Worm (Caenorhabditis elegans): ENCODE measurements around the gene pho-1.

The pho-1 gene

DNA sequence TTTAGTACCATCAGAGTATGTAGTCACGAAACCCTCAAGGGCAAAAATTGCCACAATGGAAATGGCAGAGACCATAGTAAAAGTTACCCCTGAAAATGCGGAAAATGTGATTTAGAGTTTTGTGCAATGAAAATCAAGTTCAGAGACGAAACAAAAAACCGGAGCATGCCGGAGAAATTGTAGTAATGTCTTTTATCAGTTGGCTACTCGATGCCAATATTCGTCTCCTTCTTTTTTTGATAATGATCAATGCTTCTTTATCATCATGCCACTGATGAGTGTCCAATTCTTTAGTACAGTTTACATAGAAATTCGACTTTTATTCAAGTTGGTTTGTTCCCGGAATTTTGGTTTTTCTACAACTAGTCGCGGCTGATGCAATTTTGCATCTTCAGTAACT is at the start of gene pho-1:
TSS of gene pho-1 (minus strand) at position 89 of the 400 bp plus-strand sequence.
- TF ChIP-seq nhr-28 (tag; optimal IDR thresholded peaks at IDR 0.05) = no peak
- TF ChIP-seq pqm-1 (tag; optimal IDR thresholded peaks at IDR 0.05) = peak; percentile 49
- peak; percentile 85 for TF ChIP-seq elt-2 (tag; optimal IDR thresholded peaks at IDR 0.05)
- TF ChIP-seq unc-62 (GFP tag; optimal IDR thresholded peaks at IDR 0.05) = no peak
- TF ChIP-seq nhr-12 (tag; optimal IDR thresholded peaks at IDR 0.05) = no peak
- TF ChIP-seq ztf-11 (tag; optimal IDR thresholded peaks at IDR 0.05) = no peak
- TF ChIP-seq tbx-2 (tag; optimal IDR thresholded peaks at IDR 0.05) = no peak

- no peak for TF ChIP-seq nhr-43 (tag; optimal IDR thresholded peaks at IDR 0.05; ENCODE audit: poor library complexity, severe bottlenecking)
- TF ChIP-seq pqm-1 (tag; optimal IDR thresholded peaks at IDR 0.05) = no peak
- no peak for TF ChIP-seq ceh-9 (tag; optimal IDR thresholded peaks at IDR 0.05)
- no peak for TF ChIP-seq nhr-77 (tag; optimal IDR thresholded peaks at IDR 0.05)
- no peak for TF ChIP-seq elt-3 (tag; optimal IDR thresholded peaks at IDR 0.05)
- TF ChIP-seq pha-4 (tag; optimal IDR thresholded peaks at IDR 0.05) = no peak
- no peak for TF ChIP-seq nhr-76 (tag; optimal IDR thresholded peaks at IDR 0.05)
- TF ChIP-seq fkh-10 (GFP tag; optimal IDR thresholded peaks at IDR 0.05) = no peak
Measured at ce11 chrII:5285029-5285428, 49.4 kb upstream of the pho-1 start, which contains the start of gene gur-5. gur-5 (plus strand) TSS chrII:5285329.

DNA sequence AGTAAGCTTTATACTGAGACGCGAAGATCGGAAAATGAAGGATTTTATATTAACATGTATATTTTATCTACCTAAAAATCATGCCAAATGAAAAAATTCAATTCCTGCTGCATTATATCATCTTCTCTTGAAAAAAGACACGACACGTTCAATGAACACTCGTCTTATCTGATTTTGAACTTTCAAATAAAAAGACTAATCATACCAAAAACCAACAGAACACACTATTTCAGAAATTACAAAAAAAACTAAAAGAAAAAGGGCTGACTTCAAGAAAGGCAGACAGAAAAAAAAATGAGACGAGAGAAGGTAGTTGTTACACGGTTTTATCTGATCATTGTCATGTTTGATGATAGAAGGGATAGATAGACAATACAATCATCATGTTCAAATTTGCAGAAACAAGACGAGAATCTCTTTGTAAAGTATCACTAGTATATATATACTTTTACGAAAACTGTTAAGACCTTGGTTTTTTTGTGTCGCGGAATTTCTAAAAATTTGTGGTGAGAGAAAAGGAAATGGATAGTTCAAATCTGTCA is 47.2 kb upstream of the pho-1 start:
- TF ChIP-seq nhr-23 (tag; optimal IDR thresholded peaks at IDR 0.05) (peak; percentile 11), ceh-28 (tag; optimal IDR thresholded peaks at IDR 0.05) (no peak), ceh-9 (tag; optimal IDR thresholded peaks at IDR 0.05) (no peak), elt-1 (tag; optimal IDR thresholded peaks at IDR 0.05) (peak; percentile 93)

ce11 chrII:5282192-5282591 is 46.5 kb upstream of the pho-1 start, which contains the start of gene pmt-1:
pmt-1 (minus strand) TSS chrII:5282523.
- no peak for TF ChIP-seq skn-1 (tag; optimal IDR thresholded peaks at IDR 0.05)
- no peak for TF ChIP-seq elt-3 (tag; optimal IDR thresholded peaks at IDR 0.05)
- peak; percentile 12 for TF ChIP-seq nhr-23 (tag; optimal IDR thresholded peaks at IDR 0.05)
- no peak for TF ChIP-seq R02D3.7 (tag; optimal IDR thresholded peaks at IDR 0.05)
- TF ChIP-seq elt-2 (tag; optimal IDR thresholded peaks at IDR 0.05) = peak; percentile 78
- TF ChIP-seq ceh-9 (tag; optimal IDR thresholded peaks at IDR 0.05) = no peak
- TF ChIP-seq pqm-1 (tag; optimal IDR thresholded peaks at IDR 0.05) = peak; percentile 43
- no peak for TF ChIP-seq lin-15B (tag; optimal IDR thresholded peaks at IDR 0.05)
- TF ChIP-seq ztf-4 (tag; optimal IDR thresholded peaks at IDR 0.05) = no peak
- TF ChIP-seq jun-1 (tag; optimal IDR thresholded peaks at IDR 0.05) = peak; percentile 28
- no peak for TF ChIP-seq fkh-2 (tag; optimal IDR thresholded peaks at IDR 0.05)
- peak; percentile 71 for TF ChIP-seq nhr-43 (tag; optimal IDR thresholded peaks at IDR 0.05; ENCODE audit: poor library complexity, severe bottlenecking)
- TF ChIP-seq lsy-12 (tag; optimal IDR thresholded peaks at IDR 0.05) = peak; percentile 2
- TF ChIP-seq sea-2 (GFP tag; optimal IDR thresholded peaks at IDR 0.05) = no peak
- TF ChIP-seq eor-1 (tag; optimal IDR thresholded peaks at IDR 0.05) = no peak
- no peak for TF ChIP-seq nhr-28 (tag; optimal IDR thresholded peaks at IDR 0.05)
- TF ChIP-seq elt-1 (tag; optimal IDR thresholded peaks at IDR 0.05) = no peak
- peak; percentile 11 for TF ChIP-seq nfya-1 (tag; optimal IDR thresholded peaks at IDR 0.05; ENCODE audit: insufficient read depth)
- no peak for TF ChIP-seq ceh-82 (tag; optimal IDR thresholded peaks at IDR 0.05)
- no peak for TF ChIP-seq ZK546.5 (tag; optimal IDR thresholded peaks at IDR 0.05)

DNA sequence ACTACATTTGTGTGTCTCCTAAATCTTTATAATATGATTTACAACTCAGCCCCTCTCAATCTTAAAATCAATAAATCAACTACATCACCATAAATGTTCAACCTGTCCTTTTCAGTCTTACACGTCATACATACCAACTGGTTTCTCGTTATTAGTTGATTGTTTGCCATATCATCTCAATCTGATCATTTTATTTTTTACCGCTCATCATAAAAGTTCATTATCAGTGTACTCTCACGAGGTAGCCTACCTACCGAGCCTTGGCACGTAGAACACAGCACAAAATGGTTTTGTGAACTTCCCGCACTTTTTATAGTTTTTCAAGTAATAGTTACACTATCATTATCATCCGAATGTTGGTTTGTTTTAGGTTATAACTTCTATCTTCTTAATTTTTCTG is 45.5 kb upstream of the pho-1 start:
- peak; percentile 27 for TF ChIP-seq ceh-28 (tag; optimal IDR thresholded peaks at IDR 0.05)
- peak; percentile 97 for TF ChIP-seq elt-2 (tag; optimal IDR thresholded peaks at IDR 0.05)
- no peak for TF ChIP-seq nhr-76 (tag; optimal IDR thresholded peaks at IDR 0.05)
- peak; percentile 71 for TF ChIP-seq pqm-1 (tag; optimal IDR thresholded peaks at IDR 0.05)
- TF ChIP-seq sea-2 (GFP tag; optimal IDR thresholded peaks at IDR 0.05) = no peak
- TF ChIP-seq nhr-43 (tag; optimal IDR thresholded peaks at IDR 0.05; ENCODE audit: poor library complexity, severe bottlenecking) = peak; percentile 5
- peak; percentile 62 for TF ChIP-seq jun-1 (tag; optimal IDR thresholded peaks at IDR 0.05)

DNA sequence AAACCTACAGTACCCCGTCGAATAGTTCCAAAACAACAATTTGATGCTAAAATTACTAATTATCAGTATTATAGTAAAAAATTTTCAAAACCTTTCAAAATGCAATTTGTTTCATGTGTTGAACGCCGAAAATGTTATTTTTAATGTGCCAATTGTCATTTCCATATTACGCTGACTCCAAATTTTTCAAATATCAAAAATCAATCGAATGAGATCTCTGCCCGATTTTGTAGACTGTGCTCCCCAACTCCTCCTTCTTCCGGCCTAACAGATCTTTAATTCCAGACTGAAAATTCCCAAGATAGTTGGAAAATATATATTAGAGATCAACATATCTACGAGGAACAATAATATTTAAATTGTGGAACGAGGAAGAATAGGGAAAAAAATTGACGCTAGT is 42.1 kb upstream of the pho-1 start:
- no peak for TF ChIP-seq nhr-237 (tag; optimal IDR thresholded peaks at IDR 0.05)
- no peak for TF ChIP-seq daf-12 (tag; optimal IDR thresholded peaks at IDR 0.05)
- TF ChIP-seq ama-1 (optimal IDR thresholded peaks at IDR 0.05) = peak; percentile 80
- no peak for TF ChIP-seq sea-2 (GFP tag; optimal IDR thresholded peaks at IDR 0.05)
- peak; percentile 28 for TF ChIP-seq pqm-1 (tag; optimal IDR thresholded peaks at IDR 0.05)
- TF ChIP-seq elt-3 (tag; optimal IDR thresholded peaks at IDR 0.05) = no peak
- TF ChIP-seq unc-62 (GFP tag; optimal IDR thresholded peaks at IDR 0.05) = no peak
- TF ChIP-seq nhr-25 (tag; optimal IDR thresholded peaks at IDR 0.05) = no peak
- no peak for TF ChIP-seq ZK546.5 (tag; optimal IDR thresholded peaks at IDR 0.05)
- peak; percentile 53 for TF ChIP-seq elt-2 (tag; optimal IDR thresholded peaks at IDR 0.05)
- no peak for TF ChIP-seq nhr-23 (tag; optimal IDR thresholded peaks at IDR 0.05)

Data from whole organism, L3 larva.